Fruit fly (Drosophila melanogaster) whole organism, embryonic: Measurements from ENCODE around the gene Mrm2.
A peak's percentile ranks its signal among the peaks of the same experiment; 100 is the strongest.

ENCODE experiments used
- Adf1 ChIP-seq: fragments of 200-800 bp; sonication (Bioruptor generic); IDR thresholded peaks from 2 replicates; pipeline ENCODE4 v1.3.6; 2022; ENCODE audit warnings: missing biosample characterization, missing genetic modification characterization
- CG10431 ChIP-seq: fragments of 200-800 bp; sonication (Bioruptor generic); optimal IDR thresholded peaks from 3 replicates; lab custom pipeline; 2018; ENCODE audit warnings: missing biosample characterization, mild to moderate bottlenecking, missing genetic modification characterization
- CG10543 ChIP-seq: fragments of 200-800 bp; sonication (Bioruptor generic); optimal IDR thresholded peaks from 3 replicates; lab custom pipeline; 2017; ENCODE audit warnings: missing biosample characterization, mild to moderate bottlenecking, missing genetic modification characterization, moderate library complexity
- CG11696 ChIP-seq: fragments of 200-800 bp; sonication (Bioruptor generic); IDR thresholded peaks from 2 replicates; pipeline ENCODE4 v1.3.6; 2022; ENCODE audit warnings: missing biosample characterization, missing genetic modification characterization
- CG12071 ChIP-seq: fragments of 200-800 bp; sonication (Bioruptor generic); optimal IDR thresholded peaks from 3 replicates; lab custom pipeline; 2018; ENCODE audit warnings: missing biosample characterization, mild to moderate bottlenecking, missing genetic modification characterization
- CG12236 ChIP-seq: fragments of 200-800 bp; sonication (Bioruptor generic); optimal IDR thresholded peaks from 2 replicates; lab custom pipeline; 2016; ENCODE audit warnings: missing biosample characterization, missing genetic modification characterization
- CG13775 ChIP-seq: fragments of 200-800 bp; sonication (Bioruptor generic); optimal IDR thresholded peaks from 3 replicates; lab custom pipeline; 2017; ENCODE audit warnings: missing biosample characterization, mild to moderate bottlenecking, missing genetic modification characterization
- CG15696 ChIP-seq: fragments of 200-800 bp; sonication (Bioruptor generic); optimal IDR thresholded peaks from 2 replicates; lab custom pipeline; 2019; ENCODE audit warnings: missing biosample characterization, mild to moderate bottlenecking, missing genetic modification characterization, moderate library complexity
- CG16815 ChIP-seq: fragments of 200-800 bp; sonication (Bioruptor generic); optimal IDR thresholded peaks from 3 replicates; lab custom pipeline; 2017; ENCODE audit warnings: missing biosample characterization, mild to moderate bottlenecking, missing genetic modification characterization
- CG17568 ChIP-seq: fragments of 200-800 bp; sonication (Bioruptor generic); optimal IDR thresholded peaks from 2 replicates; lab custom pipeline; 2018; ENCODE audit warnings: missing biosample characterization, mild to moderate bottlenecking, missing genetic modification characterization, moderate library complexity
- CG17912 ChIP-seq: fragments of 200-800 bp; sonication (Bioruptor generic); optimal IDR thresholded peaks from 2 replicates; lab custom pipeline; 2018; ENCODE audit warnings: missing biosample characterization, mild to moderate bottlenecking, missing genetic modification characterization
- CG18011 ChIP-seq: fragments of 200-800 bp; sonication (Bioruptor generic); optimal IDR thresholded peaks from 2 replicates; lab custom pipeline; 2017; ENCODE audit warnings: missing biosample characterization, missing genetic modification characterization, mild to moderate bottlenecking, moderate library complexity, missing genotype
- CG18476 ChIP-seq: fragments of 200-800 bp; sonication (Bioruptor generic); optimal IDR thresholded peaks from 2 replicates; lab custom pipeline; 2016; ENCODE audit warnings: missing biosample characterization, mild to moderate bottlenecking, missing genetic modification characterization
- CG2120 ChIP-seq: fragments of 200-800 bp; sonication (Bioruptor generic); optimal IDR thresholded peaks from 3 replicates; lab custom pipeline; 2016; ENCODE audit warnings: missing biosample characterization, missing genetic modification characterization
- CG2678 ChIP-seq: fragments of 200-800 bp; sonication (Bioruptor generic); optimal IDR thresholded peaks from 3 replicates; lab custom pipeline; 2019; ENCODE audit warnings: missing biosample characterization, mild to moderate bottlenecking, missing genetic modification characterization, moderate library complexity
- CG2712 ChIP-seq: fragments of 200-800 bp; optimal IDR thresholded peaks from 3 replicates; lab custom pipeline; 2019; ENCODE audit warnings: missing biosample characterization, mild to moderate bottlenecking, missing genetic modification characterization, moderate library complexity
- CG31388 ChIP-seq: fragments of 200-800 bp; sonication (Bioruptor generic); optimal IDR thresholded peaks from 2 replicates; lab custom pipeline; 2016; ENCODE audit warnings: missing biosample characterization, missing genetic modification characterization
- CG33557 ChIP-seq: fragments of 200-800 bp; sonication (Bioruptor generic); optimal IDR thresholded peaks from 2 replicates; lab custom pipeline; 2019; ENCODE audit warnings: missing biosample characterization, mild to moderate bottlenecking, missing genetic modification characterization, moderate library complexity
- CG3407 ChIP-seq: fragments of 200-800 bp; sonication (Bioruptor generic); optimal IDR thresholded peaks from 2 replicates; lab custom pipeline; 2018; ENCODE audit warnings: missing biosample characterization, mild to moderate bottlenecking, missing genetic modification characterization
- CG5245 ChIP-seq: fragments of 200-800 bp; sonication (Bioruptor generic); optimal IDR thresholded peaks from 3 replicates; lab custom pipeline; 2016; ENCODE audit warnings: missing biosample characterization, missing genetic modification characterization
- CG6683 ChIP-seq: fragments of 200-800 bp; sonication (Bioruptor generic); optimal IDR thresholded peaks from 2 replicates; lab custom pipeline; 2017; ENCODE audit warnings: missing biosample characterization, mild to moderate bottlenecking, missing genetic modification characterization, missing genetic modification reagents
- CG6854 ChIP-seq: fragments of 200-800 bp; sonication (Bioruptor generic); optimal IDR thresholded peaks from 3 replicates; lab custom pipeline; 2017; ENCODE audit warnings: missing biosample characterization, mild to moderate bottlenecking, missing genetic modification characterization
- CG9609 ChIP-seq: fragments of 200-800 bp; sonication (Bioruptor generic); optimal IDR thresholded peaks from 3 replicates; lab custom pipeline; 2016; ENCODE audit warnings: missing biosample characterization, missing genetic modification characterization
- Doc3 ChIP-seq: fragments of 200-800 bp; sonication (Bioruptor generic); IDR thresholded peaks from 3 replicates; pipeline ENCODE4 v1.3.6; 2022; ENCODE audit warnings: missing biosample characterization, missing genetic modification characterization; ENCODE audit not compliant: partially characterized antibody
- Ets65A ChIP-seq: fragments of 200-800 bp; sonication (Bioruptor generic); peaks from one replicate; lab custom pipeline; 2016; ENCODE audit warnings: missing biosample characterization, missing genetic modification characterization
- Gug ChIP-seq: fragments of 200-800 bp; sonication (Bioruptor generic); IDR thresholded peaks from 4 replicates; pipeline ENCODE4 v1.3.6; 2022; ENCODE audit warnings: missing biosample characterization, missing genetic modification characterization
- H15 ChIP-seq: fragments of 200-800 bp; sonication (Bioruptor generic); IDR thresholded peaks from 3 replicates; pipeline ENCODE4 v1.3.6; 2022; ENCODE audit warnings: missing biosample characterization, missing genetic modification characterization
- Nf-YA ChIP-seq: fragments of 200-800 bp; sonication (Bioruptor generic); IDR thresholded peaks from 2 replicates; pipeline ENCODE4 v1.3.6; 2022; ENCODE audit warnings: missing biosample characterization, missing genetic modification characterization
- Poxn ChIP-seq: fragments of 200-800 bp; sonication (Bioruptor generic); IDR thresholded peaks from 2 replicates; pipeline ENCODE4 v1.3.6; 2022; ENCODE audit warnings: missing biosample characterization, missing genetic modification characterization
- Ssrp ChIP-seq: fragments of 200-800 bp; sonication (Bioruptor generic); optimal IDR thresholded peaks from 2 replicates; lab custom pipeline; 2018; ENCODE audit warnings: missing biosample characterization, mild to moderate bottlenecking, missing genetic modification characterization, moderate library complexity
- al ChIP-seq: fragments of 200-800 bp; sonication (Bioruptor generic); IDR thresholded peaks from 2 replicates; pipeline ENCODE4 v1.3.6; 2022; ENCODE audit warnings: missing biosample characterization, missing genetic modification characterization
- ci ChIP-seq: fragments of 200-800 bp; sonication (Bioruptor generic); IDR thresholded peaks from 3 replicates; pipeline ENCODE4 v1.3.6; 2022; ENCODE audit warnings: missing biosample characterization, missing genetic modification characterization
- croc ChIP-seq: fragments of 200-800 bp; sonication (Bioruptor generic); conservative IDR thresholded peaks from 3 replicates; pipeline ENCODE4 v1.3.6; 2022; ENCODE audit warnings: missing biosample characterization, missing genetic modification characterization
- da ChIP-seq: fragments of 200-800 bp; sonication (Bioruptor generic); optimal IDR thresholded peaks from 2 replicates; lab custom pipeline; 2016; ENCODE audit warnings: missing biosample characterization, missing genetic modification characterization
- dmrt11E ChIP-seq: fragments of 200-800 bp; sonication (Bioruptor generic); optimal IDR thresholded peaks from 3 replicates; lab custom pipeline; 2018; ENCODE audit warnings: missing biosample characterization, mild to moderate bottlenecking, missing genetic modification characterization, moderate library complexity
- fd64A ChIP-seq: fragments of 200-800 bp; sonication (Bioruptor generic); optimal IDR thresholded peaks from 3 replicates; lab custom pipeline; 2018; ENCODE audit warnings: missing biosample characterization, mild to moderate bottlenecking, missing genetic modification characterization
- fd96Cb ChIP-seq: fragments of 200-800 bp; sonication (Bioruptor generic); optimal IDR thresholded peaks from 2 replicates; lab custom pipeline; 2018; ENCODE audit warnings: missing biosample characterization, mild to moderate bottlenecking, missing genetic modification characterization, moderate library complexity
- gcm2 ChIP-seq: fragments of 200-800 bp; sonication (Bioruptor generic); optimal IDR thresholded peaks from 2 replicates; lab custom pipeline; 2016; ENCODE audit warnings: missing biosample characterization, missing genetic modification characterization
- grn ChIP-seq: fragments of 200-800 bp; sonication (Bioruptor generic); optimal IDR thresholded peaks from 3 replicates; lab custom pipeline; 2017; ENCODE audit warnings: missing biosample characterization, missing genetic modification characterization
- h ChIP-seq: fragments of >200 bp; optimal IDR thresholded peaks from 2 replicates; lab custom pipeline; 2017
- ind ChIP-seq: fragments of 200-800 bp; sonication (Bioruptor generic); optimal IDR thresholded peaks from 3 replicates; lab custom pipeline; 2016; ENCODE audit warnings: missing biosample characterization, missing genetic modification characterization
- klu ChIP-seq: fragments of 200-800 bp; sonication (Bioruptor generic); IDR thresholded peaks from 2 replicates; pipeline ENCODE4 v1.3.6; 2022; ENCODE audit warnings: missing biosample characterization, missing genetic modification characterization
- pfk ChIP-seq: fragments of 200-800 bp; sonication (Bioruptor generic); optimal IDR thresholded peaks from 2 replicates; lab custom pipeline; 2018; ENCODE audit warnings: missing biosample characterization, mild to moderate bottlenecking, missing genetic modification characterization, moderate library complexity
- pnt ChIP-seq: fragments of 200-800 bp; sonication (Bioruptor generic); optimal IDR thresholded peaks from 3 replicates; lab custom pipeline; 2016; ENCODE audit warnings: missing biosample characterization, missing genetic modification characterization
- ranshi ChIP-seq: fragments of 200-800 bp; sonication (Bioruptor generic); IDR thresholded peaks from 2 replicates; pipeline ENCODE4 v1.3.6; 2022; ENCODE audit warnings: missing biosample characterization, missing genetic modification characterization
- scrt ChIP-seq: fragments of 200-800 bp; sonication (Bioruptor generic); optimal IDR thresholded peaks from 2 replicates; lab custom pipeline; 2018; ENCODE audit warnings: missing biosample characterization, mild to moderate bottlenecking, missing genetic modification characterization, moderate library complexity
- sim ChIP-seq: fragments of 200-800 bp; sonication (Bioruptor generic); IDR thresholded peaks from 2 replicates; pipeline ENCODE4 v1.3.6; 2022; ENCODE audit warnings: missing biosample characterization, missing genetic modification characterization
- slou ChIP-seq: fragments of 200-800 bp; sonication (Bioruptor generic); optimal IDR thresholded peaks from 3 replicates; lab custom pipeline; 2016; ENCODE audit warnings: missing biosample characterization, missing genetic modification characterization
- tgo ChIP-seq: fragments of 200-800 bp; sonication (Bioruptor generic); IDR thresholded peaks from 3 replicates; pipeline ENCODE4 v1.3.6; 2022; ENCODE audit warnings: missing biosample characterization, missing genetic modification characterization
- zen ChIP-seq: fragments of 200-800 bp; sonication (Bioruptor generic); optimal IDR thresholded peaks from 3 replicates; lab custom pipeline; 2018; ENCODE audit warnings: missing biosample characterization, mild to moderate bottlenecking, missing genetic modification characterization, moderate library complexity

Mrm2 gene

DNA sequence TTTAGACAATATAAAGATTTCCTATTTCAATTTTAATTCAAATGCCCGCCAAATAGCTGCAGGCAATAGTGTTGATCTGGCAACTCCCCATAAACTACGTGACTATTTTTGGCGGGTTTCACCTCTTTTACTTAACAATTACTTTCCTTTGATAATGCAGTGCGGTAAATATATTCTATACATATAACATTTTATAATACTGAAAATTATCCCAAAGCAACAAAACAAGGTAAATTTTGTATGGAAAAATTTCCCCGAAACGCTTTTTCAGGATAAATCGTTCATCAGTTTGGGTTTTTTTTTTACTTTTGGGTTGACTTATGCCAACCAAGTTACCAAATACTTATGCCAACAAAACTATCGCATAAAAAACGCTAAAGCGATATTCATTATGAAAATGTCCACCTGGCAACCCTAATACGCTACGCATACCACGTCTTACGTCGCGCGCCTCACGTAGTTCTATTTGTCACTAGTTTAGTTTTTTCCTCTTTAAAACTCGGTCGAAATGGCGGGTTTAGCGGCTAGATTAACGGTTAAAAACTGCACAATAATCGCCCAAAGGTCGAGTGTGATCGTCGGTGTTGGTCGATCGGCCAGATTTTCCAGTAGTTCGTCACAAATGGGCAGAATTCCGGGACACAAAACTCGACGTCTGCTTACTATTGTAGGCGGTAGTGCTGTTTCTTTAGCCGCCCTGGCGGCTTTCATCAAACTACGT, 14.4 kb upstream of the Mrm2 start, which contains the start of gene MICU3 (continued):
- TF ChIP-seq CG16815 (GFP tag; lab: Kevin White, UChicago): peak; percentile 40
- no peak for TF ChIP-seq h (lab: Kevin White, UChicago)
- no peak for TF ChIP-seq gcm2 (GFP tag; lab: Kevin White, UChicago)
- peak; percentile 58 for TF ChIP-seq zen (tag; lab: Kevin White, UChicago)
- TF ChIP-seq ranshi (GFP tag; lab: Robert Waterston, UW): 0 out of 2 replicates have a peak, but pooled peaks have one; percentile 23
- TF ChIP-seq CG18011 (GFP tag; lab: Kevin White, UChicago): peak; percentile 23
- TF ChIP-seq slou (GFP tag; lab: Kevin White, UChicago): no peak
- TF ChIP-seq ind: peak; percentile 79
- no peak for TF ChIP-seq CG31388 (GFP tag; lab: Kevin White, UChicago)
- peak; percentile 64 for TF ChIP-seq CG13775 (GFP tag; lab: Kevin White, UChicago)
- TF ChIP-seq CG15696 (tag; lab: Kevin White, UChicago): peak; percentile 63
- no peak for TF ChIP-seq grn (GFP tag; lab: Kevin White, UChicago)
- TF ChIP-seq CG9609 (GFP tag; lab: Kevin White, UChicago): peak; percentile 70
- peak; percentile 80 for TF ChIP-seq Doc3 (GFP tag; lab: Robert Waterston, UW)
- peak; percentile 86 for TF ChIP-seq CG2120
- peak; percentile 68 for TF ChIP-seq Ssrp (tag; lab: Kevin White, UChicago)
- TF ChIP-seq dmrt11E (tag; lab: Kevin White, UChicago): peak; percentile 64
- peak; percentile 67 for TF ChIP-seq al
- TF ChIP-seq Adf1 (GFP tag; lab: Robert Waterston, UW): no peak
- TF ChIP-seq CG3407 (GFP tag; lab: Kevin White, UChicago): no peak
- TF ChIP-seq Gug: peak; percentile 55; the same call in 3 of the 4 replicates
- peak; percentile 96 for TF ChIP-seq Ets65A (GFP tag; lab: Kevin White, UChicago)
- no peak for TF ChIP-seq CG10431 (GFP tag; lab: Kevin White, UChicago)
- peak; percentile 47 for TF ChIP-seq fd96Cb
- TF ChIP-seq CG18476 (GFP tag; lab: Kevin White, UChicago): peak; percentile 60
- peak; percentile 54 for TF ChIP-seq CG5245
- TF ChIP-seq pnt (GFP tag; lab: Kevin White, UChicago): peak; percentile 40
- TF ChIP-seq CG11696: no peak
- TF ChIP-seq CG33557: peak; percentile 19
- no peak for TF ChIP-seq fd64A (GFP tag; lab: Kevin White, UChicago)
- no peak for TF ChIP-seq CG6683 (GFP tag; lab: Kevin White, UChicago)
- TF ChIP-seq CG12071 (GFP tag; lab: Kevin White, UChicago): no peak
- TF ChIP-seq Poxn (GFP tag; lab: Robert Waterston, UW): no peak
- TF ChIP-seq pfk (GFP tag; lab: Kevin White, UChicago): no peak
- no peak for TF ChIP-seq CG6854 (GFP tag; lab: Kevin White, UChicago)
- no peak for TF ChIP-seq H15 (GFP tag; lab: Robert Waterston, UW)
- TF ChIP-seq CG2712 (tag; lab: Kevin White, UChicago): peak; percentile 43
- TF ChIP-seq CG10543 (GFP tag; lab: Kevin White, UChicago): peak; percentile 59
- peak; percentile 53; the same call in 2 of the 3 replicates for TF ChIP-seq tgo (GFP tag; lab: Robert Waterston, UW)
- peak; percentile 69 for TF ChIP-seq CG2678 (tag; lab: Kevin White, UChicago)
- TF ChIP-seq CG12236: no peak
- TF ChIP-seq Nf-YA (GFP tag; lab: Robert Waterston, UW): no peak
- TF ChIP-seq sim (GFP tag; lab: Robert Waterston, UW): no peak
- no peak for TF ChIP-seq CG17912 (GFP tag; lab: Kevin White, UChicago)
- TF ChIP-seq CG17568 (GFP tag; lab: Kevin White, UChicago): no peak
- TF ChIP-seq croc (GFP tag; lab: Robert Waterston, UW): peak; percentile 17; the same call in 1 of the 3 replicates
- no peak for TF ChIP-seq klu (GFP tag; lab: Robert Waterston, UW)
- peak; percentile 66; the same call in 2 of the 3 replicates for TF ChIP-seq ci (GFP tag; lab: Robert Waterston, UW)
- no peak for TF ChIP-seq da (GFP tag; lab: Kevin White, UChicago)
- TF ChIP-seq scrt (GFP tag; lab: Kevin White, UChicago): no peak
